Fruit fly (Drosophila melanogaster) whole organism, prepupa: ENCODE results near the gene Rel.

Experiments used
- CG15336 ChIP-seq: fragments of 200-800 bp; sonication (Bioruptor generic); IDR thresholded peaks from 2 replicates; pipeline ENCODE4 v1.3.6; 2022; ENCODE audit warnings: missing biosample characterization, missing genetic modification characterization
- CG3032 ChIP-seq: fragments of 200-800 bp; optimal IDR thresholded peaks from 2 replicates; lab custom pipeline; 2019; ENCODE audit warnings: missing biosample characterization, mild to moderate bottlenecking, missing genetic modification characterization, moderate library complexity
- CG3919 ChIP-seq: fragments of 200-800 bp; sonication (Bioruptor generic); optimal IDR thresholded peaks from 3 replicates; lab custom pipeline; 2016; ENCODE audit warnings: missing biosample characterization, missing genetic modification characterization
- Eip78C ChIP-seq: fragments of 200-800 bp; sonication (Bioruptor generic); peaks from one replicate; lab custom pipeline; 2016; ENCODE audit warnings: missing biosample characterization, missing genetic modification characterization
- Lpt ChIP-seq: fragments of 200-800 bp; sonication (Bioruptor generic); optimal IDR thresholded peaks from 3 replicates; lab custom pipeline; 2016; ENCODE audit warnings: missing biosample characterization, missing genetic modification characterization
- achi ChIP-seq: fragments of 200-800 bp; sonication (Bioruptor generic); optimal IDR thresholded peaks from 3 replicates; lab custom pipeline; 2016; ENCODE audit warnings: missing biosample characterization, missing genetic modification characterization
- esn ChIP-seq: fragments of 200-800 bp; sonication (Bioruptor generic); optimal IDR thresholded peaks from 2 replicates; lab custom pipeline; 2016; ENCODE audit warnings: missing biosample characterization, mild to moderate bottlenecking, missing genetic modification characterization, moderate library complexity
- ss ChIP-seq, 2 experiments: fragments of 200-800 bp; sonication (Bioruptor generic); optimal IDR thresholded peaks; 2 replicates in 1 of 2; 3 replicates in 1 of 2; lab custom pipeline; 2017 to 2018; ENCODE audit warnings: mild to moderate bottlenecking in 2 of 2, missing biosample characterization in 2 of 2, missing genetic modification characterization in 2 of 2, moderate library complexity in 1 of 2

- TF ChIP-seq achi (GFP tag; lab: Kevin White, UChicago) (peak; percentile 60), Lpt (GFP tag; lab: Kevin White, UChicago) (peak; percentile 52), CG3919 (GFP tag; lab: Kevin White, UChicago) (peak; percentile 49), ss (GFP tag; optimal IDR thresholded peaks at IDR 0.05; lab: Kevin White, UChicago) (peak in 1 of 2 experiments; percentile 24), Eip78C (peak; percentile 94), esn (GFP tag; lab: Kevin White, UChicago) (no peak), CG15336 (GFP tag; lab: Robert Waterston, UW) (no peak), CG3032 (tag; lab: Kevin White, UChicago) (peak; percentile 32)
These were observed 6.8 kb upstream of the Rel start for dm6 chr3R:9054442-9055118.
